Fruit fly (Drosophila melanogaster) whole organism, embryonic: ENCODE data around the gene Myo31DF.

Source experiments
- Asciz ChIP-seq: fragments of 200-800 bp; sonication (Bioruptor generic); optimal IDR thresholded peaks from 2 replicates; lab custom pipeline; 2017; ENCODE audit warnings: missing biosample characterization, mild to moderate bottlenecking, missing genetic modification characterization, missing genetic modification reagents
- B-H1 ChIP-seq: fragments of 200-800 bp; sonication (Bioruptor generic); IDR thresholded peaks from 3 replicates; pipeline ENCODE4 v1.3.6; 2022; ENCODE audit warnings: missing biosample characterization, missing genetic modification characterization
- Blimp-1 ChIP-seq: fragments of 200-800 bp; sonication (Bioruptor generic); optimal IDR thresholded peaks from 3 replicates; lab custom pipeline; 2018; ENCODE audit warnings: missing biosample characterization, missing genetic modification characterization, mild to moderate bottlenecking, moderate library complexity, missing genetic modification reagents
- CG10209 ChIP-seq: fragments of 200-800 bp; sonication (Bioruptor generic); optimal IDR thresholded peaks from 3 replicates; lab custom pipeline; 2017; ENCODE audit warnings: missing biosample characterization, mild to moderate bottlenecking, missing genetic modification characterization, missing genetic modification reagents
- CG10654 ChIP-seq: fragments of 200-800 bp; sonication (Bioruptor generic); optimal IDR thresholded peaks from 2 replicates; lab custom pipeline; 2016; ENCODE audit warnings: missing biosample characterization, missing genetic modification characterization
- CG11504 ChIP-seq: fragments of 200-800 bp; sonication (Bioruptor generic); optimal IDR thresholded peaks from 3 replicates; lab custom pipeline; 2019; ENCODE audit warnings: missing biosample characterization, mild to moderate bottlenecking, missing genetic modification characterization, moderate library complexity
- CG12104 ChIP-seq: fragments of 200-800 bp; sonication (Bioruptor generic); optimal IDR thresholded peaks from 3 replicates; lab custom pipeline; 2016; ENCODE audit warnings: missing biosample characterization, missing genetic modification characterization
- CG13296 ChIP-seq: fragments of 200-800 bp; sonication (Bioruptor generic); optimal IDR thresholded peaks from 3 replicates; lab custom pipeline; 2018; ENCODE audit warnings: missing biosample characterization, mild to moderate bottlenecking, missing genetic modification characterization
- CG14014 ChIP-seq: fragments of 200-800 bp; sonication (Bioruptor generic); IDR thresholded peaks from 2 replicates; pipeline ENCODE4 v1.3.6; 2022; ENCODE audit warnings: missing biosample characterization, missing genetic modification characterization
- CG15269 ChIP-seq: fragments of 200-800 bp; sonication (Bioruptor generic); optimal IDR thresholded peaks from 2 replicates; lab custom pipeline; 2018; ENCODE audit warnings: missing biosample characterization, mild to moderate bottlenecking, missing genetic modification characterization, moderate library complexity
- CG17361 ChIP-seq: fragments of 200-800 bp; sonication (Bioruptor generic); IDR thresholded peaks from 3 replicates; pipeline ENCODE4 v1.3.6; 2022; ENCODE audit warnings: missing biosample characterization, missing genetic modification characterization
- CG18764 ChIP-seq: fragments of 200-800 bp; sonication (Bioruptor generic); optimal IDR thresholded peaks from 3 replicates; lab custom pipeline; 2016; ENCODE audit warnings: missing biosample characterization, missing genetic modification characterization
- CG33213 ChIP-seq: fragments of 200-800 bp; sonication (Bioruptor generic); optimal IDR thresholded peaks from 3 replicates; lab custom pipeline; 2016; ENCODE audit warnings: missing biosample characterization, missing genetic modification characterization
- CG4360 ChIP-seq: fragments of 200-800 bp; sonication (Bioruptor generic); IDR thresholded peaks from 2 replicates; pipeline ENCODE4 v1.3.6; 2022; ENCODE audit warnings: missing biosample characterization, missing genetic modification characterization
- CG4707 ChIP-seq: fragments of 200-800 bp; sonication (Bioruptor generic); optimal IDR thresholded peaks from 2 replicates; lab custom pipeline; 2018; ENCODE audit warnings: missing biosample characterization, mild to moderate bottlenecking, missing genetic modification characterization, moderate library complexity
- CG6765 ChIP-seq: fragments of 200-800 bp; sonication (Bioruptor generic); optimal IDR thresholded peaks from 3 replicates; lab custom pipeline; 2017; ENCODE audit warnings: missing biosample characterization, mild to moderate bottlenecking, missing genetic modification characterization
- CG8281 ChIP-seq: fragments of 200-800 bp; sonication (Bioruptor generic); optimal IDR thresholded peaks from 2 replicates; lab custom pipeline; 2018; ENCODE audit warnings: missing biosample characterization, mild to moderate bottlenecking, missing genetic modification characterization, moderate library complexity
- CG8478 ChIP-seq: fragments of >200 bp; optimal IDR thresholded peaks from 2 replicates; lab custom pipeline; 2018
- CG9797 ChIP-seq: fragments of 200-800 bp; sonication (Bioruptor generic); optimal IDR thresholded peaks from 3 replicates; lab custom pipeline; 2018; ENCODE audit warnings: missing biosample characterization, mild to moderate bottlenecking, missing genetic modification characterization
- CG9876 ChIP-seq: fragments of 200-800 bp; sonication (Bioruptor generic); optimal IDR thresholded peaks from 2 replicates; lab custom pipeline; 2016; ENCODE audit warnings: missing biosample characterization, missing genetic modification characterization
- CG9932 ChIP-seq: fragments of 200-800 bp; sonication (Bioruptor generic); IDR thresholded peaks from 2 replicates; pipeline ENCODE4 v1.3.6; 2022; ENCODE audit warnings: missing biosample characterization, missing genetic modification characterization
- Dfd ChIP-seq, 2 experiments: fragments of >200 bp; optimal IDR thresholded peaks; 2 replicates each; lab custom pipeline; 2017; ENCODE audit warnings: missing biosample characterization in 2 of 2, missing genetic modification characterization in 2 of 2
- E2f1 ChIP-seq: fragments of 200-800 bp; sonication (Bioruptor generic); IDR thresholded peaks from 2 replicates; pipeline ENCODE4 v1.3.6; 2022; ENCODE audit warnings: missing biosample characterization, missing genetic modification characterization
- Eip74EF ChIP-seq, 2 experiments: fragments of 200-800 bp in 1 of 2; fragments of >200 bp in 1 of 2; sonication (Bioruptor generic) in 1 of 2; optimal IDR thresholded peaks; 2 replicates each; lab custom pipeline; 2017 to 2019; ENCODE audit warnings: missing biosample characterization in 2 of 2, missing genetic modification characterization in 2 of 2, mild to moderate bottlenecking in 1 of 2, moderate library complexity in 1 of 2
- Fer3 ChIP-seq: fragments of 200-800 bp; sonication (Bioruptor generic); optimal IDR thresholded peaks from 2 replicates; lab custom pipeline; 2018; ENCODE audit warnings: missing biosample characterization, mild to moderate bottlenecking, missing genetic modification characterization, moderate library complexity
- Gsc ChIP-seq: fragments of 200-800 bp; sonication (Bioruptor generic); IDR thresholded peaks from 2 replicates; pipeline ENCODE4 v1.3.6; 2022; ENCODE audit warnings: missing biosample characterization, missing genetic modification characterization
- Gug ChIP-seq: fragments of 200-800 bp; sonication (Bioruptor generic); IDR thresholded peaks from 4 replicates; pipeline ENCODE4 v1.3.6; 2022; ENCODE audit warnings: missing biosample characterization, missing genetic modification characterization
- HHEX ChIP-seq: fragments of 200-800 bp; sonication (Bioruptor generic); optimal IDR thresholded peaks from 3 replicates; lab custom pipeline; 2017; ENCODE audit warnings: missing biosample characterization, mild to moderate bottlenecking, missing genetic modification characterization, missing genetic modification reagents
- HLH3B ChIP-seq: fragments of 200-800 bp; sonication (Bioruptor generic); IDR thresholded peaks from 2 replicates; pipeline ENCODE4 v1.3.6; 2022; ENCODE audit warnings: missing biosample characterization, missing genetic modification characterization
- HLHmδ ChIP-seq: fragments of 200-800 bp; sonication (Bioruptor generic); optimal IDR thresholded peaks from 2 replicates; lab custom pipeline; 2018; ENCODE audit warnings: missing biosample characterization, mild to moderate bottlenecking, missing genetic modification characterization, moderate library complexity
- Hmr ChIP-seq: fragments of 200-800 bp; sonication (Bioruptor generic); optimal IDR thresholded peaks from 3 replicates; lab custom pipeline; 2017; ENCODE audit warnings: mild to moderate bottlenecking, missing biosample characterization, missing genetic modification reagents, missing genetic modification characterization
- Hmx ChIP-seq: fragments of 200-800 bp; sonication (Bioruptor generic); optimal IDR thresholded peaks from 2 replicates; lab custom pipeline; 2016; ENCODE audit warnings: missing biosample characterization, missing genetic modification characterization
- Hr3 ChIP-seq: fragments of 200-800 bp; sonication (Bioruptor generic); optimal IDR thresholded peaks from 3 replicates; lab custom pipeline; 2016; ENCODE audit warnings: missing biosample characterization, missing genetic modification characterization
- MBD-R2 ChIP-seq: fragments of 200-800 bp; sonication (Bioruptor generic); IDR thresholded peaks from 2 replicates; pipeline ENCODE4 v1.3.6; 2022; ENCODE audit warnings: missing biosample characterization, missing genetic modification characterization
- Max ChIP-seq: fragments of 200-800 bp; sonication (Bioruptor generic); optimal IDR thresholded peaks from 2 replicates; lab custom pipeline; 2016; ENCODE audit warnings: missing biosample characterization, mild to moderate bottlenecking, missing genetic modification characterization
- Nf-YA ChIP-seq: fragments of 200-800 bp; sonication (Bioruptor generic); IDR thresholded peaks from 2 replicates; pipeline ENCODE4 v1.3.6; 2022; ENCODE audit warnings: missing biosample characterization, missing genetic modification characterization
- Oaz ChIP-seq: fragments of 200-800 bp; sonication (Bioruptor generic); IDR thresholded peaks from 2 replicates; pipeline ENCODE4 v1.3.6; 2022; ENCODE audit warnings: missing biosample characterization, missing genetic modification characterization
- TFAM ChIP-seq: fragments of 200-800 bp; sonication (Bioruptor generic); optimal IDR thresholded peaks from 2 replicates; lab custom pipeline; 2017; ENCODE audit warnings: missing biosample characterization, missing genetic modification characterization, inconsistent platforms
- bigmax ChIP-seq: fragments of 200-800 bp; sonication (Bioruptor generic); optimal IDR thresholded peaks from 2 replicates; lab custom pipeline; 2018; ENCODE audit warnings: missing biosample characterization, mild to moderate bottlenecking, missing genetic modification characterization
- chinmo ChIP-seq: fragments of 200-800 bp; sonication (Bioruptor generic); IDR thresholded peaks from 4 replicates; pipeline ENCODE4 v1.3.6; 2022; ENCODE audit warnings: missing biosample characterization, missing genetic modification characterization; ENCODE audit not compliant: partially characterized antibody
- dan ChIP-seq: fragments of 200-800 bp; sonication (Bioruptor generic); IDR thresholded peaks from 2 replicates; pipeline ENCODE4 v1.3.6; 2022; ENCODE audit warnings: missing biosample characterization, missing genetic modification characterization
- eve ChIP-seq, 2 experiments: fragments of >200 bp; optimal IDR thresholded peaks; 2 replicates each; lab custom pipeline; 2017; ENCODE audit warnings: missing biosample characterization in 2 of 2, missing genetic modification characterization in 2 of 2
- gce ChIP-seq: fragments of 200-800 bp; sonication (Bioruptor generic); IDR thresholded peaks from 3 replicates; pipeline ENCODE4 v1.3.6; 2022; ENCODE audit warnings: missing biosample characterization, missing genetic modification characterization
- gem ChIP-seq: fragments of 200-800 bp; sonication (Bioruptor generic); optimal IDR thresholded peaks from 2 replicates; lab custom pipeline; 2019; ENCODE audit warnings: missing biosample characterization, mild to moderate bottlenecking, missing genetic modification characterization, moderate library complexity
- lab ChIP-seq: fragments of 200-800 bp; sonication (Bioruptor generic); optimal IDR thresholded peaks from 3 replicates; lab custom pipeline; 2017; ENCODE audit warnings: missing biosample characterization, missing genetic modification characterization, mild to moderate bottlenecking, moderate library complexity, missing genetic modification reagents
- pho ChIP-seq: fragments of 200-800 bp; sonication (Bioruptor generic); optimal IDR thresholded peaks from 2 replicates; lab custom pipeline; 2016; ENCODE audit warnings: missing biosample characterization, missing genetic modification characterization
- ranshi ChIP-seq: fragments of 200-800 bp; sonication (Bioruptor generic); IDR thresholded peaks from 2 replicates; pipeline ENCODE4 v1.3.6; 2022; ENCODE audit warnings: missing biosample characterization, missing genetic modification characterization
- sqz ChIP-seq: fragments of 200-800 bp; sonication (Bioruptor generic); optimal IDR thresholded peaks from 3 replicates; lab custom pipeline; 2018; ENCODE audit warnings: missing biosample characterization, mild to moderate bottlenecking, missing genetic modification characterization
- trem ChIP-seq: fragments of 200-800 bp; optimal IDR thresholded peaks from 3 replicates; lab custom pipeline; 2019; ENCODE audit warnings: missing biosample characterization, mild to moderate bottlenecking, missing genetic modification characterization, moderate library complexity
- vfl ChIP-seq: fragments of 200-800 bp; sonication (Bioruptor generic); optimal IDR thresholded peaks from 2 replicates; lab custom pipeline; 2016; ENCODE audit warnings: missing biosample characterization, missing genetic modification characterization
- zen ChIP-seq: fragments of 200-800 bp; sonication (Bioruptor generic); optimal IDR thresholded peaks from 3 replicates; lab custom pipeline; 2018; ENCODE audit warnings: missing biosample characterization, mild to moderate bottlenecking, missing genetic modification characterization, moderate library complexity

The Myo31DF gene

dm6 chr2L:10515553-10516174, 9.1 kb upstream of the Myo31DF start (continued):
- no peak for TF ChIP-seq eve (GFP tag; optimal IDR thresholded peaks at IDR 0.05; lab: Kevin White, UChicago)
- no peak for TF ChIP-seq CG13296 (GFP tag; lab: Kevin White, UChicago)
- TF ChIP-seq CG10654 (GFP tag; lab: Kevin White, UChicago), result no peak
- TF ChIP-seq CG4707 (GFP tag; lab: Kevin White, UChicago), result no peak
- TF ChIP-seq CG8281 (tag; lab: Kevin White, UChicago), result no peak
- TF ChIP-seq CG18764 (GFP tag; lab: Kevin White, UChicago), result no peak
- TF ChIP-seq chinmo (GFP tag; lab: Robert Waterston, UW), result 0 out of 4 replicates have a peak, but pooled peaks have one; percentile 58
- no peak for TF ChIP-seq Gsc (GFP tag; lab: Robert Waterston, UW)
- peak in 1 of 2 experiments; percentile 84 for TF ChIP-seq Eip74EF (GFP tag; optimal IDR thresholded peaks at IDR 0.05; lab: Kevin White, UChicago)
- no peak for TF ChIP-seq TFAM (GFP tag; lab: Kevin White, UChicago)
- no peak for TF ChIP-seq Nf-YA
- TF ChIP-seq ranshi (GFP tag; lab: Robert Waterston, UW), result 0 out of 2 replicates have a peak, but pooled peaks have one; percentile 13
- TF ChIP-seq trem (tag; lab: Kevin White, UChicago), result no peak
- TF ChIP-seq Max (GFP tag; lab: Kevin White, UChicago), result no peak
- TF ChIP-seq bigmax (GFP tag; lab: Kevin White, UChicago), result no peak
- no peak for TF ChIP-seq gce (GFP tag; lab: Robert Waterston, UW)
- TF ChIP-seq Dfd (GFP tag; optimal IDR thresholded peaks at IDR 0.05; lab: Kevin White, UChicago), result no peak
- TF ChIP-seq Oaz, result 0 out of 2 replicates have a peak, but pooled peaks have one; percentile 26
- TF ChIP-seq dan, result no peak
- TF ChIP-seq Asciz (GFP tag; lab: Kevin White, UChicago), result no peak
- TF ChIP-seq pho, result no peak
- TF ChIP-seq E2f1 (GFP tag; lab: Robert Waterston, UW), result no peak
- no peak for TF ChIP-seq CG14014 (GFP tag; lab: Robert Waterston, UW)
- no peak for TF ChIP-seq CG4360 (GFP tag; lab: Robert Waterston, UW)
- no peak for TF ChIP-seq HLHmδ (GFP tag; lab: Kevin White, UChicago)
- TF ChIP-seq CG8478 (lab: Kevin White, UChicago), result no peak
- TF ChIP-seq Hmx, result no peak
- no peak for TF ChIP-seq Hr3
- no peak for TF ChIP-seq Fer3 (tag; lab: Kevin White, UChicago)
- TF ChIP-seq CG33213 (GFP tag; lab: Kevin White, UChicago), result no peak
- TF ChIP-seq CG9932, result 0 out of 2 replicates have a peak, but pooled peaks have one; percentile 39
- no peak for TF ChIP-seq CG10209 (GFP tag; lab: Kevin White, UChicago)
- peak; percentile 14 for TF ChIP-seq CG15269 (tag; lab: Kevin White, UChicago)
- peak; percentile 0 for TF ChIP-seq gem (tag; lab: Kevin White, UChicago)
- no peak for TF ChIP-seq lab (GFP tag; lab: Kevin White, UChicago)
- TF ChIP-seq CG9797 (GFP tag; lab: Kevin White, UChicago), result no peak
- TF ChIP-seq HLH3B (GFP tag; lab: Robert Waterston, UW), result no peak
- peak; percentile 59 for TF ChIP-seq CG11504 (tag; lab: Kevin White, UChicago)
- TF ChIP-seq CG17361 (GFP tag; lab: Robert Waterston, UW), result no peak
- no peak for TF ChIP-seq CG9876 (GFP tag; lab: Kevin White, UChicago)
- peak; percentile 15 for TF ChIP-seq Hmr (GFP tag; lab: Kevin White, UChicago)
- no peak for TF ChIP-seq vfl (GFP tag; lab: Kevin White, UChicago)
- TF ChIP-seq Blimp-1, result peak; percentile 79
- no peak for TF ChIP-seq CG6765
- TF ChIP-seq MBD-R2 (GFP tag; lab: Robert Waterston, UW), result no peak
- TF ChIP-seq zen (tag; lab: Kevin White, UChicago), result no peak
- no peak for TF ChIP-seq HHEX
- TF ChIP-seq sqz (GFP tag; lab: Kevin White, UChicago), result no peak
- no peak for TF ChIP-seq Gug (GFP tag; lab: Robert Waterston, UW)
- no peak for TF ChIP-seq CG12104 (GFP tag; lab: Kevin White, UChicago)
- no peak for TF ChIP-seq B-H1 (GFP tag; lab: Robert Waterston, UW)
